Fruit fly (Drosophila melanogaster): ENCODE data around the gene CG44475.

The CG44475 gene

dm6 chr2L:15883090-15883489 is at the start of gene CG44475:
TSS of gene CG44475 (minus strand) at chr2L:15883190.
- TF ChIP-seq noc (tag; optimal IDR thresholded peaks at IDR 0.05): no peak

dm6 chr2L:15923095-15923494 is 40.1 kb upstream of the CG44475 start, which contains the start of gene CG4793:
TSS of gene CG4793 (plus strand) at chr2L:15923395.
- no peak for TF ChIP-seq noc (tag; optimal IDR thresholded peaks at IDR 0.05)

- no peak for TF ChIP-seq noc (tag; optimal IDR thresholded peaks at IDR 0.05)
These were observed 33.6 kb upstream of the CG44475 start, which contains the start of gene CG13244 for dm6 chr2L:15916588-15916987. TSS of gene CG13244 (plus strand) at chr2L:15916888.

- TF ChIP-seq noc (tag; optimal IDR thresholded peaks at IDR 0.05): peak; percentile 45
These were observed 30.7 kb upstream of the CG44475 start for dm6 chr2L:15913674-15914037.

dm6 chr2L:15912901-15913673 is 30.1 kb upstream of the CG44475 start:
- TF ChIP-seq noc (tag; optimal IDR thresholded peaks at IDR 0.05): peak; percentile 16

- peak; percentile 97 for TF ChIP-seq noc (tag; optimal IDR thresholded peaks at IDR 0.05)
These were observed 29.3 kb upstream of the CG44475 start for dm6 chr2L:15912008-15912900.

dm6 chr2L:15911591-15912007 is 28.6 kb upstream of the CG44475 start:
- TF ChIP-seq noc (tag; optimal IDR thresholded peaks at IDR 0.05): no peak

dm6 chr2L:15910937-15911590 is 28.1 kb upstream of the CG44475 start:
- peak; percentile 87 for TF ChIP-seq noc (tag; optimal IDR thresholded peaks at IDR 0.05)

- TF ChIP-seq noc (tag; optimal IDR thresholded peaks at IDR 0.05): peak; percentile 1
These were observed 26.8 kb upstream of the CG44475 start for dm6 chr2L:15909826-15910225.

dm6 chr2L:15909277-15909674 is 26.3 kb upstream of the CG44475 start:
- TF ChIP-seq noc (tag; optimal IDR thresholded peaks at IDR 0.05): no peak

- TF ChIP-seq noc (tag; optimal IDR thresholded peaks at IDR 0.05): peak; percentile 65
These were observed 25.7 kb upstream of the CG44475 start for dm6 chr2L:15908496-15909276.

dm6 chr2L:15908086-15908485 is 25.1 kb upstream of the CG44475 start:
- no peak for TF ChIP-seq noc (tag; optimal IDR thresholded peaks at IDR 0.05)

- no peak for TF ChIP-seq noc (tag; optimal IDR thresholded peaks at IDR 0.05)
These were observed 24.4 kb upstream of the CG44475 start for dm6 chr2L:15907358-15907757.

- no peak for TF ChIP-seq noc (tag; optimal IDR thresholded peaks at IDR 0.05)
These were observed 20.7 kb upstream of the CG44475 start for dm6 chr2L:15903725-15904124.

- TF ChIP-seq noc (tag; optimal IDR thresholded peaks at IDR 0.05): no peak
These were observed 19.3 kb upstream of the CG44475 start, which contains the start of gene CG31821 for dm6 chr2L:15902310-15902709. TSS of gene CG31821 (minus strand) at chr2L:15902410.
